Fruit fly (Drosophila melanogaster) whole organism, embryonic: ENCODE data around the gene MstProx.

Experiments
- BEAF-32 ChIP-seq: fragments of 200-800 bp; sonication (Bioruptor generic); optimal IDR thresholded peaks from 3 replicates; lab custom pipeline; 2017; ENCODE audit warnings: missing biosample characterization, missing genetic modification characterization, mild to moderate bottlenecking, moderate library complexity, missing genetic modification reagents
- CG1024 ChIP-seq: fragments of 200-800 bp; sonication (Bioruptor generic); IDR thresholded peaks from 2 replicates; pipeline ENCODE4 v1.3.6; 2022; ENCODE audit warnings: missing biosample characterization, missing genetic modification characterization
- CG10321 ChIP-seq: fragments of 200-800 bp; sonication (Bioruptor generic); IDR thresholded peaks from 2 replicates; pipeline ENCODE4 v1.3.6; 2022; ENCODE audit warnings: missing biosample characterization, missing genetic modification characterization
- CG10366 ChIP-seq: fragments of 200-800 bp; sonication (Bioruptor generic); IDR thresholded peaks from 2 replicates; pipeline ENCODE4 v1.3.6; 2022; ENCODE audit warnings: missing biosample characterization, missing genetic modification characterization
- CG11085 ChIP-seq: fragments of 200-800 bp; sonication (Bioruptor generic); IDR thresholded peaks from 2 replicates; pipeline ENCODE4 v1.3.6; 2022; ENCODE audit warnings: missing biosample characterization, missing genetic modification characterization
- CG12071 ChIP-seq: fragments of 200-800 bp; sonication (Bioruptor generic); optimal IDR thresholded peaks from 3 replicates; lab custom pipeline; 2018; ENCODE audit warnings: missing biosample characterization, mild to moderate bottlenecking, missing genetic modification characterization
- CG1233 ChIP-seq: fragments of 200-800 bp; sonication (Bioruptor generic); optimal IDR thresholded peaks from 4 replicates; lab custom pipeline; 2018; ENCODE audit warnings: missing biosample characterization, mild to moderate bottlenecking, missing genetic modification characterization
- CG15269 ChIP-seq: fragments of 200-800 bp; sonication (Bioruptor generic); optimal IDR thresholded peaks from 2 replicates; lab custom pipeline; 2018; ENCODE audit warnings: missing biosample characterization, mild to moderate bottlenecking, missing genetic modification characterization, moderate library complexity
- CG1647 ChIP-seq: fragments of 200-800 bp; sonication (Bioruptor generic); optimal IDR thresholded peaks from 3 replicates; lab custom pipeline; 2016; ENCODE audit warnings: missing biosample characterization, missing genetic modification characterization
- CG17568 ChIP-seq: fragments of 200-800 bp; sonication (Bioruptor generic); optimal IDR thresholded peaks from 2 replicates; lab custom pipeline; 2018; ENCODE audit warnings: missing biosample characterization, mild to moderate bottlenecking, missing genetic modification characterization, moderate library complexity
- CG18476 ChIP-seq: fragments of 200-800 bp; sonication (Bioruptor generic); optimal IDR thresholded peaks from 2 replicates; lab custom pipeline; 2016; ENCODE audit warnings: missing biosample characterization, mild to moderate bottlenecking, missing genetic modification characterization
- CG31224 ChIP-seq: fragments of 200-800 bp; sonication (Bioruptor generic); IDR thresholded peaks from 2 replicates; pipeline ENCODE4 v1.3.6; 2022; ENCODE audit warnings: missing biosample characterization, missing genetic modification characterization
- CG4707 ChIP-seq: fragments of 200-800 bp; sonication (Bioruptor generic); optimal IDR thresholded peaks from 2 replicates; lab custom pipeline; 2018; ENCODE audit warnings: missing biosample characterization, mild to moderate bottlenecking, missing genetic modification characterization, moderate library complexity
- CG6254 ChIP-seq: fragments of 200-800 bp; sonication (Bioruptor generic); optimal IDR thresholded peaks from 3 replicates; lab custom pipeline; 2017; ENCODE audit warnings: mild to moderate bottlenecking, missing biosample characterization, missing genetic modification reagents, missing genetic modification characterization
- CG6813 ChIP-seq: fragments of 200-800 bp; sonication (Bioruptor generic); optimal IDR thresholded peaks from 2 replicates; lab custom pipeline; 2017; ENCODE audit warnings: missing biosample characterization, missing genetic modification characterization, mild to moderate bottlenecking, moderate library complexity, missing genetic modification reagents
- CG7372 ChIP-seq: fragments of 200-800 bp; sonication (Bioruptor generic); IDR thresholded peaks from 2 replicates; pipeline ENCODE4 v1.3.6; 2022; ENCODE audit warnings: missing biosample characterization, missing genetic modification characterization
- CG8944 ChIP-seq: fragments of 200-800 bp; sonication (Bioruptor generic); optimal IDR thresholded peaks from 3 replicates; lab custom pipeline; 2016; ENCODE audit warnings: missing biosample characterization, missing genetic modification characterization
- D ChIP-seq, 2 experiments: fragments of 200-800 bp in 1 of 2; fragments of >200 bp in 1 of 2; sonication (Bioruptor generic) in 1 of 2; optimal IDR thresholded peaks; 2 replicates in 1 of 2; 3 replicates in 1 of 2; lab custom pipeline; 2017; ENCODE audit warnings: mild to moderate bottlenecking in 1 of 2, missing biosample characterization in 1 of 2, missing genetic modification characterization in 1 of 2, missing genetic modification reagents in 1 of 2
- Dfd ChIP-seq, 2 experiments: fragments of >200 bp; optimal IDR thresholded peaks; 2 replicates each; lab custom pipeline; 2017; ENCODE audit warnings: missing biosample characterization in 2 of 2, missing genetic modification characterization in 2 of 2
- Doc3 ChIP-seq: fragments of 200-800 bp; sonication (Bioruptor generic); IDR thresholded peaks from 3 replicates; pipeline ENCODE4 v1.3.6; 2022; ENCODE audit warnings: missing biosample characterization, missing genetic modification characterization; ENCODE audit not compliant: partially characterized antibody
- Ets97D ChIP-seq: fragments of 200-800 bp; sonication (Bioruptor generic); optimal IDR thresholded peaks from 3 replicates; lab custom pipeline; 2016; ENCODE audit warnings: missing biosample characterization, missing genetic modification characterization
- Hr51 ChIP-seq, 2 experiments: fragments of 200-800 bp; sonication (Bioruptor generic); optimal IDR thresholded peaks; 2 replicates in 1 of 2; 3 replicates in 1 of 2; lab custom pipeline; 2016 to 2018; ENCODE audit warnings: missing biosample characterization in 2 of 2, missing genetic modification characterization in 2 of 2, mild to moderate bottlenecking in 1 of 2, moderate library complexity in 1 of 2
- Lhr ChIP-seq: fragments of 200-800 bp; sonication (Bioruptor generic); optimal IDR thresholded peaks from 3 replicates; lab custom pipeline; 2017; ENCODE audit warnings: mild to moderate bottlenecking, missing biosample characterization, missing genetic modification reagents, missing genetic modification characterization
- NC2β ChIP-seq: fragments of 200-800 bp; sonication (Bioruptor generic); optimal IDR thresholded peaks from 2 replicates; lab custom pipeline; 2016; ENCODE audit warnings: missing biosample characterization, missing genetic modification characterization
- Oaz ChIP-seq: fragments of 200-800 bp; sonication (Bioruptor generic); IDR thresholded peaks from 2 replicates; pipeline ENCODE4 v1.3.6; 2022; ENCODE audit warnings: missing biosample characterization, missing genetic modification characterization
- TFAM ChIP-seq: fragments of 200-800 bp; sonication (Bioruptor generic); optimal IDR thresholded peaks from 2 replicates; lab custom pipeline; 2017; ENCODE audit warnings: missing biosample characterization, missing genetic modification characterization, inconsistent platforms
- Tbp ChIP-seq: fragments of >200 bp; optimal IDR thresholded peaks from 2 replicates; lab custom pipeline; 2018; ENCODE audit warnings: missing biosample characterization, missing genetic modification characterization
- Trl ChIP-seq, 3 experiments: fragments of >200 bp in 2 of 3; fragments of 200-800 bp in 1 of 3; sonication (Bioruptor generic) in 1 of 3; optimal IDR thresholded peaks; 2 replicates in 1 of 3; 3 replicates in 2 of 3; lab custom pipeline; 2016 to 2017; ENCODE audit warnings: missing biosample characterization in 1 of 3, missing genetic modification characterization in 1 of 3
- Xbp1 ChIP-seq: fragments of 200-800 bp; sonication (Bioruptor generic); optimal IDR thresholded peaks from 3 replicates; lab custom pipeline; 2016; ENCODE audit warnings: missing biosample characterization, mild to moderate bottlenecking, missing genetic modification characterization
- ash1 ChIP-seq: fragments of 200-800 bp; sonication (Bioruptor generic); optimal IDR thresholded peaks from 2 replicates; lab custom pipeline; 2018; ENCODE audit warnings: missing biosample characterization, mild to moderate bottlenecking, missing genetic modification characterization
- chn ChIP-seq: fragments of 200-800 bp; sonication (Bioruptor generic); optimal IDR thresholded peaks from 2 replicates; lab custom pipeline; 2016; ENCODE audit warnings: missing biosample characterization, missing genetic modification characterization
- dan ChIP-seq: fragments of 200-800 bp; sonication (Bioruptor generic); IDR thresholded peaks from 2 replicates; pipeline ENCODE4 v1.3.6; 2022; ENCODE audit warnings: missing biosample characterization, missing genetic modification characterization
- dati ChIP-seq: fragments of 200-800 bp; sonication (Bioruptor generic); IDR thresholded peaks from 2 replicates; pipeline ENCODE4 v1.3.6; 2022; ENCODE audit warnings: missing biosample characterization, missing genetic modification characterization
- dm ChIP-seq: fragments of 200-800 bp; sonication (Bioruptor generic); optimal IDR thresholded peaks from 3 replicates; lab custom pipeline; 2016; ENCODE audit warnings: missing biosample characterization, missing genetic modification characterization
- ewg ChIP-seq: fragments of 200-800 bp; sonication (Bioruptor generic); optimal IDR thresholded peaks from 3 replicates; lab custom pipeline; 2017; ENCODE audit warnings: mild to moderate bottlenecking, missing biosample characterization, missing genetic modification reagents, missing genetic modification characterization
- exex ChIP-seq: fragments of 200-800 bp; sonication (Bioruptor generic); optimal IDR thresholded peaks from 4 replicates; lab custom pipeline; 2018; ENCODE audit warnings: missing biosample characterization, mild to moderate bottlenecking, missing genetic modification characterization, moderate library complexity
- eyg ChIP-seq: fragments of 200-800 bp; sonication (Bioruptor generic); optimal IDR thresholded peaks from 3 replicates; lab custom pipeline; 2016; ENCODE audit warnings: missing biosample characterization, missing genetic modification characterization
- gsb ChIP-seq: fragments of 200-800 bp; sonication (Bioruptor generic); IDR thresholded peaks from 2 replicates; pipeline ENCODE4 v1.3.6; 2022; ENCODE audit warnings: missing biosample characterization, missing genetic modification characterization
- gt ChIP-seq: fragments of 200-800 bp; sonication (Bioruptor generic); IDR thresholded peaks from 2 replicates; pipeline ENCODE4 v1.3.6; 2022; ENCODE audit warnings: missing biosample characterization, missing genetic modification characterization
- her ChIP-seq: fragments of 200-800 bp; sonication (Bioruptor generic); optimal IDR thresholded peaks from 2 replicates; lab custom pipeline; 2016; ENCODE audit warnings: missing biosample characterization, missing genetic modification characterization
- hth ChIP-seq: fragments of >200 bp; optimal IDR thresholded peaks from 2 replicates; lab custom pipeline; 2017; ENCODE audit warnings: inconsistent platforms
- inv ChIP-seq: fragments of 200-800 bp; sonication (Bioruptor generic); IDR thresholded peaks from 2 replicates; pipeline ENCODE4 v1.3.6; 2022; ENCODE audit warnings: missing biosample characterization, missing genetic modification characterization; ENCODE audit not compliant: partially characterized antibody
- jing ChIP-seq: fragments of 200-800 bp; sonication (Bioruptor generic); optimal IDR thresholded peaks from 2 replicates; lab custom pipeline; 2018; ENCODE audit warnings: missing biosample characterization, mild to moderate bottlenecking, missing genetic modification characterization
- lola ChIP-seq, 3 experiments: fragments of >200 bp in 2 of 3; fragments of 200-800 bp in 1 of 3; sonication (Bioruptor generic) in 1 of 3; optimal IDR thresholded peaks; 2 replicates each; lab custom pipeline; 2017 to 2019; ENCODE audit warnings: missing biosample characterization in 3 of 3, missing genetic modification characterization in 3 of 3, mild to moderate bottlenecking in 1 of 3, moderate library complexity in 1 of 3
- nau ChIP-seq: fragments of 200-800 bp; sonication (Bioruptor generic); optimal IDR thresholded peaks from 3 replicates; lab custom pipeline; 2017; ENCODE audit warnings: missing biosample characterization, mild to moderate bottlenecking, missing genetic modification characterization, missing genetic modification reagents
- pan ChIP-seq, 4 experiments: fragments of >200 bp in 3 of 4; fragments of 200-800 bp in 1 of 4; sonication (Bioruptor generic) in 1 of 4; optimal IDR thresholded peaks in 3 of 4; IDR thresholded peaks in 1 of 4; 2 replicates each; pipeline versions ENCODE4 v1.3.6 to Lab custom; 2017 to 2022; ENCODE audit warnings: missing biosample characterization in 2 of 4, missing genetic modification characterization in 2 of 4, mixed read lengths in 1 of 4
- run ChIP-seq: fragments of 200-800 bp; sonication (Bioruptor generic); optimal IDR thresholded peaks from 3 replicates; lab custom pipeline; 2018; ENCODE audit warnings: missing biosample characterization, mild to moderate bottlenecking, missing genetic modification characterization
- sisA ChIP-seq: fragments of 200-800 bp; sonication (Bioruptor generic); IDR thresholded peaks from 2 replicates; pipeline ENCODE4 v1.3.6; 2022; ENCODE audit warnings: missing biosample characterization, missing genetic modification characterization
- sr ChIP-seq: fragments of 200-800 bp; sonication (Bioruptor generic); IDR thresholded peaks from 3 replicates; pipeline ENCODE4 v1.3.6; 2022; ENCODE audit warnings: missing biosample characterization, missing genetic modification characterization

MstProx gene

dm6 chr3R:7346445-7346844 lies 22.7 kb downstream of the MstProx start, which contains the start of gene nxf4 (continued):
- TF ChIP-seq gsb: peak; percentile 13; the same call in 1 of the 2 replicates
- peak; percentile 35; the same call in 1 of the 2 replicates for TF ChIP-seq Oaz (GFP tag; lab: Robert Waterston, UW)
- no peak for TF ChIP-seq TFAM (GFP tag; lab: Kevin White, UChicago)
- peak; percentile 35; the same call in 1 of the 2 replicates for TF ChIP-seq inv (GFP tag; lab: Robert Waterston, UW)
- TF ChIP-seq CG10321 (GFP tag; lab: Robert Waterston, UW): no peak
- peak; percentile 86 for TF ChIP-seq Lhr (GFP tag; lab: Kevin White, UChicago)
- no peak for TF ChIP-seq Tbp
- TF ChIP-seq her (GFP tag; lab: Kevin White, UChicago): peak; percentile 57
- peak; percentile 23 for TF ChIP-seq nau
- peak; percentile 59 to 61 for TF ChIP-seq Hr51 (GFP tag; optimal IDR thresholded peaks at IDR 0.05; lab: Kevin White, UChicago)
- no peak for TF ChIP-seq exex (tag; lab: Kevin White, UChicago)
- TF ChIP-seq CG1233 (GFP tag; lab: Kevin White, UChicago): peak; percentile 61
- peak; percentile 11 for TF ChIP-seq CG12071 (GFP tag; lab: Kevin White, UChicago)
- peak; percentile 81 for TF ChIP-seq NC2β
- no peak for TF ChIP-seq dati (GFP tag; lab: Robert Waterston, UW)
- TF ChIP-seq D (optimal IDR thresholded peaks at IDR 0.05; lab: Kevin White, UChicago): no peak
- peak; percentile 55 for TF ChIP-seq D (GFP tag; optimal IDR thresholded peaks at IDR 0.05; lab: Kevin White, UChicago)
- peak; percentile 26 for TF ChIP-seq BEAF-32 (GFP tag; lab: Kevin White, UChicago)
- TF ChIP-seq sisA (GFP tag; lab: Robert Waterston, UW): peak; percentile 83
- TF ChIP-seq pan (optimal IDR thresholded peaks at IDR 0.05; lab: Kevin White, UChicago): no peak
- peak in 1 of 2 experiments; percentile 60 for TF ChIP-seq pan (GFP tag; optimal IDR thresholded peaks at IDR 0.05 in 1 of 2, IDR thresholded peaks at IDR 0.05 in 1 of 2)
- peak; percentile 79 for TF ChIP-seq CG8944 (GFP tag; lab: Kevin White, UChicago)
- peak; percentile 64 for TF ChIP-seq CG10366 (GFP tag; lab: Robert Waterston, UW)
- no peak for TF ChIP-seq run
- no peak for TF ChIP-seq CG6813
- TF ChIP-seq CG31224: no peak
- no peak for TF ChIP-seq Doc3
- TF ChIP-seq eyg (GFP tag; lab: Kevin White, UChicago): peak; percentile 40
- peak; percentile 62 for TF ChIP-seq CG1647
- TF ChIP-seq dan (GFP tag; lab: Robert Waterston, UW): no peak
- TF ChIP-seq sr (GFP tag; lab: Robert Waterston, UW): no peak
- peak; percentile 32 for TF ChIP-seq CG4707 (GFP tag; lab: Kevin White, UChicago)
- TF ChIP-seq CG7372 (GFP tag; lab: Robert Waterston, UW): peak; percentile 65
- peak; percentile 17 for TF ChIP-seq Ets97D (GFP tag; lab: Kevin White, UChicago)
- no peak for TF ChIP-seq gt (GFP tag; lab: Robert Waterston, UW)
- peak; percentile 59 for TF ChIP-seq ewg (GFP tag; lab: Kevin White, UChicago)
- 0 out of 2 replicates have a peak, but pooled peaks have one; percentile 45 for TF ChIP-seq CG11085 (GFP tag; lab: Robert Waterston, UW)
- TF ChIP-seq jing: peak; percentile 64
- TF ChIP-seq Trl (optimal IDR thresholded peaks at IDR 0.05; lab: Kevin White, UChicago): no peak
- peak; percentile 87 for TF ChIP-seq Trl (GFP tag; optimal IDR thresholded peaks at IDR 0.05; lab: Kevin White, UChicago)
- no peak for TF ChIP-seq Dfd (GFP tag; optimal IDR thresholded peaks at IDR 0.05; lab: Kevin White, UChicago)
- TF ChIP-seq CG17568 (GFP tag; lab: Kevin White, UChicago): no peak
- TF ChIP-seq ash1 (GFP tag; lab: Kevin White, UChicago): no peak
- no peak for TF ChIP-seq CG6254
- peak; percentile 92 for TF ChIP-seq Xbp1
- TF ChIP-seq lola (GFP tag; optimal IDR thresholded peaks at IDR 0.05; lab: Kevin White, UChicago): no peak
- TF ChIP-seq CG15269 (tag; lab: Kevin White, UChicago): peak; percentile 43
- peak; percentile 67 for TF ChIP-seq dm (GFP tag; lab: Kevin White, UChicago)
- TF ChIP-seq CG1024 (GFP tag; lab: Robert Waterston, UW): no peak
- peak; percentile 39 for TF ChIP-seq CG18476 (GFP tag; lab: Kevin White, UChicago)
- no peak for TF ChIP-seq hth (lab: Kevin White, UChicago)
- TF ChIP-seq chn (GFP tag; lab: Kevin White, UChicago): peak; percentile 82
